Fruit fly (Drosophila melanogaster) whole organism, embryonic: ENCODE results near the gene CG8301.

ENCODE experiments used
- Awh ChIP-seq: fragments of 200-800 bp; sonication (Bioruptor generic); IDR thresholded peaks from 2 replicates; pipeline ENCODE4, ENCODE4 v1.3.6; 2022; ENCODE audit warnings: missing biosample characterization, missing genetic modification characterization
- CG10147 ChIP-seq: fragments of 200-800 bp; sonication (Bioruptor generic); optimal IDR thresholded peaks from 2 replicates; lab custom pipeline; 2019; ENCODE audit warnings: missing biosample characterization, mild to moderate bottlenecking, missing genetic modification characterization, moderate library complexity
- CG10209 ChIP-seq: fragments of 200-800 bp; sonication (Bioruptor generic); optimal IDR thresholded peaks from 3 replicates; lab custom pipeline; 2017; ENCODE audit warnings: missing biosample characterization, mild to moderate bottlenecking, missing genetic modification characterization, missing genetic modification reagents
- CG11456 ChIP-seq: fragments of 200-800 bp; sonication (Bioruptor generic); IDR thresholded peaks from 3 replicates; pipeline ENCODE4 v1.3.6; 2022; ENCODE audit warnings: missing biosample characterization, missing genetic modification characterization
- CG11696 ChIP-seq: fragments of 200-800 bp; sonication (Bioruptor generic); IDR thresholded peaks from 2 replicates; pipeline ENCODE4 v1.3.6; 2022; ENCODE audit warnings: missing biosample characterization, missing genetic modification characterization
- CG12219 ChIP-seq: fragments of 200-800 bp; sonication (Bioruptor generic); optimal IDR thresholded peaks from 3 replicates; lab custom pipeline; 2018; ENCODE audit warnings: missing biosample characterization, mild to moderate bottlenecking, missing genetic modification characterization
- CG1233 ChIP-seq: fragments of 200-800 bp; sonication (Bioruptor generic); optimal IDR thresholded peaks from 4 replicates; lab custom pipeline; 2018; ENCODE audit warnings: missing biosample characterization, mild to moderate bottlenecking, missing genetic modification characterization
- CG12769 ChIP-seq: fragments of 200-800 bp; sonication (Bioruptor generic); optimal IDR thresholded peaks from 2 replicates; lab custom pipeline; 2019; ENCODE audit warnings: missing biosample characterization, mild to moderate bottlenecking, missing genetic modification characterization, moderate library complexity
- CG15514 ChIP-seq: fragments of 200-800 bp; sonication (Bioruptor generic); optimal IDR thresholded peaks from 3 replicates; lab custom pipeline; 2017; ENCODE audit warnings: missing biosample characterization, missing genetic modification characterization, mild to moderate bottlenecking, moderate library complexity, missing genetic modification reagents
- CG1603 ChIP-seq: fragments of 200-800 bp; sonication (Bioruptor generic); optimal IDR thresholded peaks from 2 replicates; lab custom pipeline; 2019; ENCODE audit warnings: missing biosample characterization, mild to moderate bottlenecking, missing genetic modification characterization, moderate library complexity
- CG16815 ChIP-seq: fragments of 200-800 bp; sonication (Bioruptor generic); optimal IDR thresholded peaks from 3 replicates; lab custom pipeline; 2017; ENCODE audit warnings: missing biosample characterization, mild to moderate bottlenecking, missing genetic modification characterization
- CG17912 ChIP-seq: fragments of 200-800 bp; sonication (Bioruptor generic); optimal IDR thresholded peaks from 2 replicates; lab custom pipeline; 2018; ENCODE audit warnings: missing biosample characterization, mild to moderate bottlenecking, missing genetic modification characterization
- CG2199 ChIP-seq: fragments of 200-800 bp; sonication (Bioruptor generic); IDR thresholded peaks from 3 replicates; pipeline ENCODE4 v1.3.6; 2022; ENCODE audit warnings: missing biosample characterization, missing genetic modification characterization
- CG2202 ChIP-seq: fragments of 200-800 bp; sonication (Bioruptor generic); optimal IDR thresholded peaks from 2 replicates; lab custom pipeline; 2018; ENCODE audit warnings: missing biosample characterization, mild to moderate bottlenecking, missing genetic modification characterization
- CG30431 ChIP-seq: fragments of 200-800 bp; sonication (Bioruptor generic); optimal IDR thresholded peaks from 2 replicates; lab custom pipeline; 2017; ENCODE audit warnings: missing biosample characterization, missing genetic modification characterization
- CG33557 ChIP-seq: fragments of 200-800 bp; sonication (Bioruptor generic); optimal IDR thresholded peaks from 2 replicates; lab custom pipeline; 2019; ENCODE audit warnings: missing biosample characterization, mild to moderate bottlenecking, missing genetic modification characterization, moderate library complexity
- CG4282 ChIP-seq: fragments of 200-800 bp; sonication (Bioruptor generic); optimal IDR thresholded peaks from 2 replicates; lab custom pipeline; 2016; ENCODE audit warnings: missing biosample characterization, missing genetic modification characterization
- CG6175 ChIP-seq: fragments of 200-800 bp; sonication (Bioruptor generic); IDR thresholded peaks from 3 replicates; pipeline ENCODE4 v1.3.6; 2022; ENCODE audit warnings: missing biosample characterization, missing genetic modification characterization
- CG6813 ChIP-seq: fragments of 200-800 bp; sonication (Bioruptor generic); optimal IDR thresholded peaks from 2 replicates; lab custom pipeline; 2017; ENCODE audit warnings: missing biosample characterization, missing genetic modification characterization, mild to moderate bottlenecking, moderate library complexity, missing genetic modification reagents
- CG7357 ChIP-seq: fragments of 200-800 bp; sonication (Bioruptor generic); IDR thresholded peaks from 3 replicates; pipeline ENCODE4 v1.3.6; 2022; ENCODE audit warnings: missing biosample characterization, missing genetic modification characterization
- CG8478 ChIP-seq: fragments of >200 bp; optimal IDR thresholded peaks from 2 replicates; lab custom pipeline; 2018
- Dad ChIP-seq: fragments of 200-800 bp; sonication (Bioruptor generic); optimal IDR thresholded peaks from 3 replicates; lab custom pipeline; 2016; ENCODE audit warnings: missing biosample characterization, missing genetic modification characterization
- Hr78 ChIP-seq, 2 experiments: fragments of 200-800 bp in 1 of 2; fragments of >200 bp in 1 of 2; sonication (Bioruptor generic) in 1 of 2; optimal IDR thresholded peaks; 2 replicates each; lab custom pipeline; 2017 to 2019; ENCODE audit warnings: missing biosample characterization in 2 of 2, missing genetic modification characterization in 2 of 2, mild to moderate bottlenecking in 1 of 2, moderate library complexity in 1 of 2
- Lim3 ChIP-seq: fragments of 200-800 bp; sonication (Bioruptor generic); IDR thresholded peaks from 2 replicates; pipeline ENCODE4 v1.3.6; 2022; ENCODE audit warnings: missing biosample characterization, missing genetic modification characterization
- Spps ChIP-seq: fragments of 200-800 bp; sonication (Bioruptor generic); optimal IDR thresholded peaks from 2 replicates; lab custom pipeline; 2018; ENCODE audit warnings: missing biosample characterization, mild to moderate bottlenecking, missing genetic modification characterization
- Vsx1 ChIP-seq: fragments of 200-800 bp; sonication (Bioruptor generic); optimal IDR thresholded peaks from 2 replicates; lab custom pipeline; 2017; ENCODE audit warnings: missing biosample characterization, mild to moderate bottlenecking, missing genetic modification characterization, missing genetic modification reagents
- Xrp1 ChIP-seq: fragments of 200-800 bp; sonication (Bioruptor generic); IDR thresholded peaks from 2 replicates; pipeline ENCODE4 v1.3.6; 2022; ENCODE audit warnings: missing biosample characterization, missing genetic modification characterization
- abd-A ChIP-seq: fragments of 200-800 bp; sonication (Bioruptor generic); optimal IDR thresholded peaks from 3 replicates; lab custom pipeline; 2019; ENCODE audit warnings: missing biosample characterization, mild to moderate bottlenecking, missing genetic modification characterization, moderate library complexity
- br ChIP-seq: fragments of >200 bp; optimal IDR thresholded peaks from 2 replicates; lab custom pipeline; 2017
- cad ChIP-seq: fragments of >200 bp; optimal IDR thresholded peaks from 2 replicates; lab custom pipeline; 2017; ENCODE audit warnings: missing biosample characterization, missing genetic modification characterization
- ci ChIP-seq: fragments of 200-800 bp; sonication (Bioruptor generic); IDR thresholded peaks from 3 replicates; pipeline ENCODE4 v1.3.6; 2022; ENCODE audit warnings: missing biosample characterization, missing genetic modification characterization
- corto ChIP-seq: fragments of 200-800 bp; sonication (Bioruptor generic); optimal IDR thresholded peaks from 2 replicates; lab custom pipeline; 2016; ENCODE audit warnings: missing biosample characterization, mild to moderate bottlenecking, missing genetic modification characterization, moderate library complexity
- crp ChIP-seq, 2 experiments: fragments of 200-800 bp; sonication (Bioruptor generic); optimal IDR thresholded peaks; 2 replicates in 1 of 2; 3 replicates in 1 of 2; lab custom pipeline; 2017; ENCODE audit warnings: missing biosample characterization in 2 of 2, missing genetic modification characterization in 2 of 2, mild to moderate bottlenecking in 1 of 2, moderate library complexity in 1 of 2
- cwo ChIP-seq: fragments of 200-800 bp; sonication (Bioruptor generic); optimal IDR thresholded peaks from 3 replicates; lab custom pipeline; 2017; ENCODE audit warnings: missing biosample characterization, missing genetic modification characterization, mild to moderate bottlenecking, moderate library complexity, missing genetic modification reagents
- dan ChIP-seq: fragments of 200-800 bp; sonication (Bioruptor generic); IDR thresholded peaks from 2 replicates; pipeline ENCODE4 v1.3.6; 2022; ENCODE audit warnings: missing biosample characterization, missing genetic modification characterization
- dmrt11E ChIP-seq: fragments of 200-800 bp; sonication (Bioruptor generic); optimal IDR thresholded peaks from 3 replicates; lab custom pipeline; 2018; ENCODE audit warnings: missing biosample characterization, mild to moderate bottlenecking, missing genetic modification characterization, moderate library complexity
- gce ChIP-seq: fragments of 200-800 bp; sonication (Bioruptor generic); IDR thresholded peaks from 3 replicates; pipeline ENCODE4 v1.3.6; 2022; ENCODE audit warnings: missing biosample characterization, missing genetic modification characterization
- gro ChIP-seq: fragments of 200-800 bp; sonication (Bioruptor generic); optimal IDR thresholded peaks from 2 replicates; lab custom pipeline; 2016; ENCODE audit warnings: missing biosample characterization, missing genetic modification characterization
- gt ChIP-seq: fragments of 200-800 bp; sonication (Bioruptor generic); IDR thresholded peaks from 2 replicates; pipeline ENCODE4 v1.3.6; 2022; ENCODE audit warnings: missing biosample characterization, missing genetic modification characterization
- mld ChIP-seq: fragments of 200-800 bp; sonication (Bioruptor generic); IDR thresholded peaks from 3 replicates; pipeline ENCODE4 v1.3.6; 2022; ENCODE audit warnings: missing biosample characterization, missing genetic modification characterization; ENCODE audit not compliant: partially characterized antibody
- oc ChIP-seq: fragments of 200-800 bp; sonication (Bioruptor generic); optimal IDR thresholded peaks from 2 replicates; lab custom pipeline; 2018; ENCODE audit warnings: missing biosample characterization, mild to moderate bottlenecking, missing genetic modification characterization, moderate library complexity
- pan ChIP-seq, 4 experiments: fragments of >200 bp in 3 of 4; fragments of 200-800 bp in 1 of 4; sonication (Bioruptor generic) in 1 of 4; optimal IDR thresholded peaks in 3 of 4; IDR thresholded peaks in 1 of 4; 2 replicates each; pipeline versions ENCODE4 v1.3.6 to Lab custom; 2017 to 2022; ENCODE audit warnings: missing biosample characterization in 2 of 4, missing genetic modification characterization in 2 of 4, mixed read lengths in 1 of 4
- pros ChIP-seq: fragments of 200-800 bp; sonication (Bioruptor generic); optimal IDR thresholded peaks from 3 replicates; lab custom pipeline; 2019; ENCODE audit warnings: missing biosample characterization, mild to moderate bottlenecking, missing genetic modification characterization, moderate library complexity
- sc ChIP-seq, 3 experiments: fragments of >200 bp in 2 of 3; fragments of 200-800 bp in 1 of 3; sonication (Bioruptor generic) in 1 of 3; optimal IDR thresholded peaks; 2 replicates in 2 of 3; 3 replicates in 1 of 3; lab custom pipeline; 2017; ENCODE audit warnings: mild to moderate bottlenecking in 1 of 3, missing biosample characterization in 1 of 3, missing genetic modification characterization in 1 of 3, missing genetic modification reagents in 1 of 3
- slbo ChIP-seq: fragments of 200-800 bp; sonication (Bioruptor generic); IDR thresholded peaks from 2 replicates; pipeline ENCODE4 v1.3.6; 2022; ENCODE audit warnings: missing biosample characterization, missing genetic modification characterization
- sqz ChIP-seq: fragments of 200-800 bp; sonication (Bioruptor generic); optimal IDR thresholded peaks from 3 replicates; lab custom pipeline; 2018; ENCODE audit warnings: missing biosample characterization, mild to moderate bottlenecking, missing genetic modification characterization
- vvl ChIP-seq: fragments of 200-800 bp; sonication (Bioruptor generic); IDR thresholded peaks from 2 replicates; pipeline ENCODE4 v1.3.6; 2022; ENCODE audit warnings: missing biosample characterization, missing genetic modification characterization

Gene CG8301

dm6 chr3R:9603022-9603942 is 22.2 kb downstream of the CG8301 start:
- peak; percentile 77 for TF ChIP-seq vvl (GFP tag; lab: Robert Waterston, UW)
- no peak for TF ChIP-seq CG33557 (GFP tag; lab: Kevin White, UChicago)
- TF ChIP-seq CG2202 (tag; lab: Kevin White, UChicago) = peak; percentile 15
- TF ChIP-seq cad = no peak
- TF ChIP-seq corto (GFP tag; lab: Kevin White, UChicago) = no peak
- TF ChIP-seq oc (tag; lab: Kevin White, UChicago) = peak; percentile 55
- no peak for TF ChIP-seq CG8478 (lab: Kevin White, UChicago)
- peak; percentile 88 for TF ChIP-seq sqz (GFP tag; lab: Kevin White, UChicago)
- peak; percentile 9 for TF ChIP-seq CG12769 (tag; lab: Kevin White, UChicago)
- peak; percentile 56; the same call in 2 of the 3 replicates for TF ChIP-seq ci (GFP tag; lab: Robert Waterston, UW)
- TF ChIP-seq CG17912 (GFP tag; lab: Kevin White, UChicago) = no peak
- peak in 1 of 2 experiments; percentile 64 for TF ChIP-seq Hr78 (GFP tag; optimal IDR thresholded peaks at IDR 0.05; lab: Kevin White, UChicago)
- TF ChIP-seq CG4282 (GFP tag; lab: Kevin White, UChicago) = no peak
- no peak for TF ChIP-seq mld
- no peak for TF ChIP-seq CG10147 (GFP tag; lab: Kevin White, UChicago)
- no peak for TF ChIP-seq slbo (GFP tag; lab: Robert Waterston, UW)
- no peak for TF ChIP-seq br (lab: Kevin White, UChicago)
- TF ChIP-seq CG15514 (GFP tag; lab: Kevin White, UChicago) = no peak
- TF ChIP-seq CG16815 (GFP tag; lab: Kevin White, UChicago) = no peak
- TF ChIP-seq dmrt11E (tag; lab: Kevin White, UChicago) = peak; percentile 7
- TF ChIP-seq CG1603 (tag; lab: Kevin White, UChicago) = peak; percentile 33
- TF ChIP-seq CG30431 (GFP tag; lab: Kevin White, UChicago) = no peak
- no peak for TF ChIP-seq gt (GFP tag; lab: Robert Waterston, UW)
- no peak for TF ChIP-seq CG11696 (GFP tag; lab: Robert Waterston, UW)
- no peak for TF ChIP-seq Xrp1 (GFP tag; lab: Robert Waterston, UW)
- no peak for TF ChIP-seq dan (GFP tag; lab: Robert Waterston, UW)
- TF ChIP-seq gro (GFP tag; lab: Kevin White, UChicago) = no peak
- TF ChIP-seq gce = no peak
- TF ChIP-seq CG1233 (GFP tag; lab: Kevin White, UChicago) = peak; percentile 10
- TF ChIP-seq Dad (GFP tag; lab: Kevin White, UChicago) = no peak
- TF ChIP-seq sc (optimal IDR thresholded peaks at IDR 0.05; lab: Kevin White, UChicago) = no peak
- no peak for TF ChIP-seq sc (GFP tag; optimal IDR thresholded peaks at IDR 0.05; lab: Kevin White, UChicago)
- TF ChIP-seq CG6175 (GFP tag; lab: Robert Waterston, UW) = no peak
- peak; percentile 81 for TF ChIP-seq abd-A
- TF ChIP-seq crp (GFP tag; optimal IDR thresholded peaks at IDR 0.05; lab: Kevin White, UChicago) = no peak
- TF ChIP-seq Awh = peak; percentile 67
- TF ChIP-seq cwo (GFP tag; lab: Kevin White, UChicago) = no peak
- no peak for TF ChIP-seq CG7357 (GFP tag; lab: Robert Waterston, UW)
- TF ChIP-seq Lim3 (GFP tag; lab: Robert Waterston, UW) = no peak
- 0 out of 3 replicates have a peak, but pooled peaks have one; percentile 38 for TF ChIP-seq CG2199 (GFP tag; lab: Robert Waterston, UW)
- 0 out of 3 replicates have a peak, but pooled peaks have one; percentile 18 for TF ChIP-seq CG11456 (GFP tag; lab: Robert Waterston, UW)
- peak; percentile 51 for TF ChIP-seq pros
- TF ChIP-seq Vsx1 (GFP tag; lab: Kevin White, UChicago) = peak; percentile 16
- TF ChIP-seq pan (optimal IDR thresholded peaks at IDR 0.05; lab: Kevin White, UChicago) = no peak
- TF ChIP-seq pan (GFP tag; optimal IDR thresholded peaks at IDR 0.05 in 1 of 2, IDR thresholded peaks at IDR 0.05 in 1 of 2) = no peak
- TF ChIP-seq CG6813 (GFP tag; lab: Kevin White, UChicago) = no peak
- no peak for TF ChIP-seq CG12219 (GFP tag; lab: Kevin White, UChicago)
- no peak for TF ChIP-seq CG10209 (GFP tag; lab: Kevin White, UChicago)
- TF ChIP-seq Spps (tag; lab: Kevin White, UChicago) = no peak
